Worm (Caenorhabditis elegans) whole organism, L4/young adult: Measurements from ENCODE around the gene hmg-4.

Experiments used
- W03F9.2 ChIP-seq: fragments of 150-350 bp; optimal IDR thresholded peaks from 2 replicates; lab custom pipeline; 2014; ENCODE audit warnings: missing biosample characterization, missing genetic modification characterization
- dao-5 ChIP-seq: sonication (generic microtip); optimal IDR thresholded peaks from 2 replicates; lab custom pipeline; 2016; ENCODE audit warnings: missing genotype, missing genetic modification characterization, moderate library complexity, missing compliant biosample characterization
- him-1 ChIP-seq: sonication (generic microtip); optimal IDR thresholded peaks from 2 replicates; lab custom pipeline; 2016; ENCODE audit warnings: missing genotype, missing genetic modification reagents, missing genetic modification characterization, missing compliant biosample characterization

ce11 chrIII:7329155-7329732, 52.2 kb downstream of the hmg-4 start, which contains the start of gene lab-2:
- TF ChIP-seq him-1 (no peak), dao-5 (tag; lab: Kevin White, UChicago) (no peak), W03F9.2 (no peak)
